Fruit fly (Drosophila melanogaster) whole organism, adult: Measurements from ENCODE around the gene bero.

Source experiments
- CG11617 ChIP-seq: fragments of 200-800 bp; sonication (Bioruptor generic); optimal IDR thresholded peaks from 2 replicates; lab custom pipeline; 2017; ENCODE audit warnings: mild to moderate bottlenecking, missing biosample characterization, missing genetic modification reagents, missing genetic modification characterization
- CG12768 ChIP-seq: fragments of 200-800 bp; sonication (Bioruptor generic); optimal IDR thresholded peaks from 2 replicates; lab custom pipeline; 2017; ENCODE audit warnings: missing biosample characterization, missing genetic modification characterization, mild to moderate bottlenecking, moderate library complexity, missing genetic modification reagents
- CG14711 ChIP-seq: fragments of 200-800 bp; sonication (Bioruptor generic); optimal IDR thresholded peaks from 2 replicates; lab custom pipeline; 2018; ENCODE audit warnings: missing biosample characterization, mild to moderate bottlenecking, missing genetic modification characterization, moderate library complexity
- CG1620 ChIP-seq: fragments of 200-800 bp; sonication (Bioruptor generic); optimal IDR thresholded peaks from 2 replicates; lab custom pipeline; 2016; ENCODE audit warnings: missing biosample characterization, missing genetic modification characterization
- CG33017 ChIP-seq: fragments of 200-800 bp; sonication (Bioruptor generic); optimal IDR thresholded peaks from 2 replicates; lab custom pipeline; 2018; ENCODE audit warnings: missing biosample characterization, mild to moderate bottlenecking, missing genetic modification characterization, moderate library complexity
- CG5204 ChIP-seq: fragments of 200-800 bp; sonication (Bioruptor generic); optimal IDR thresholded peaks from 2 replicates; lab custom pipeline; 2016; ENCODE audit warnings: missing biosample characterization, missing genetic modification characterization
- CG7045 ChIP-seq: fragments of 200-800 bp; sonication (Bioruptor generic); optimal IDR thresholded peaks from 2 replicates; lab custom pipeline; 2017; ENCODE audit warnings: missing biosample characterization, mild to moderate bottlenecking, missing genetic modification characterization
- CG7101 ChIP-seq: fragments of 200-800 bp; sonication (Bioruptor generic); optimal IDR thresholded peaks from 2 replicates; lab custom pipeline; 2018; ENCODE audit warnings: missing biosample characterization, mild to moderate bottlenecking, missing genetic modification characterization, moderate library complexity
- Clk ChIP-seq: fragments of 200-800 bp; sonication (Bioruptor generic); optimal IDR thresholded peaks from 2 replicates; lab custom pipeline; 2017; ENCODE audit warnings: missing biosample characterization, missing genetic modification characterization
- Crg-1 ChIP-seq: fragments of 200-800 bp; sonication (Bioruptor generic); optimal IDR thresholded peaks from 2 replicates; lab custom pipeline; 2016; ENCODE audit warnings: missing biosample characterization, missing genetic modification characterization
- Hr96 ChIP-seq: fragments of 200-800 bp; sonication (Bioruptor generic); optimal IDR thresholded peaks from 2 replicates; lab custom pipeline; 2016; ENCODE audit warnings: missing biosample characterization, missing genetic modification characterization
- Mnt ChIP-seq: fragments of 200-800 bp; sonication (Bioruptor generic); optimal IDR thresholded peaks from 2 replicates; lab custom pipeline; 2016; ENCODE audit warnings: missing biosample characterization, mild to moderate bottlenecking, missing genetic modification characterization
- bab1 ChIP-seq: fragments of 200-800 bp; sonication (Bioruptor generic); optimal IDR thresholded peaks from 3 replicates; lab custom pipeline; 2019; ENCODE audit warnings: missing biosample characterization, mild to moderate bottlenecking, missing genetic modification characterization, moderate library complexity
- cic ChIP-seq: fragments of 200-800 bp; sonication (Bioruptor generic); optimal IDR thresholded peaks from 2 replicates; lab custom pipeline; 2017; ENCODE audit warnings: missing biosample characterization, mild to moderate bottlenecking, missing genetic modification characterization, moderate library complexity
- cnc ChIP-seq, 2 experiments: fragments of >200 bp; optimal IDR thresholded peaks; 2 replicates each; lab custom pipeline; 2017
- kay ChIP-seq: fragments of 200-800 bp; sonication (Bioruptor generic); peaks from one replicate; lab custom pipeline; 2016; ENCODE audit warnings: missing biosample characterization, missing genetic modification characterization, borderline replicate concordance
- ovo ChIP-seq: fragments of 200-800 bp; sonication (Bioruptor generic); optimal IDR thresholded peaks from 2 replicates; lab custom pipeline; 2016; ENCODE audit warnings: missing biosample characterization, missing genetic modification characterization
- pad ChIP-seq: fragments of 200-800 bp; sonication (Bioruptor generic); optimal IDR thresholded peaks from 3 replicates; lab custom pipeline; 2017; ENCODE audit warnings: missing biosample characterization, missing genetic modification characterization, mild to moderate bottlenecking, moderate library complexity, missing genetic modification reagents
- tj ChIP-seq: fragments of 200-800 bp; sonication (Bioruptor generic); optimal IDR thresholded peaks from 3 replicates; lab custom pipeline; 2017; ENCODE audit warnings: missing biosample characterization, mild to moderate bottlenecking, missing genetic modification characterization, moderate library complexity
- toe ChIP-seq: fragments of 200-800 bp; sonication (Bioruptor generic); optimal IDR thresholded peaks from 2 replicates; lab custom pipeline; 2016; ENCODE audit warnings: missing biosample characterization, missing genetic modification characterization

The bero gene

dm6 chr2L:20818432-20818831, 40.1 kb upstream of the bero start, which contains the start of gene CheB38a:
CheB38a (minus strand) TSS chr2L:20818532.
- TF ChIP-seq cic (GFP tag; lab: Kevin White, UChicago) (no peak), CG1620 (GFP tag; lab: Kevin White, UChicago) (no peak), CG7045 (GFP tag; lab: Kevin White, UChicago) (no peak)

- no peak for TF ChIP-seq CG12768
Measured at dm6 chr2L:20820767-20821166, 37.7 kb upstream of the bero start, which contains the start of gene CheB38c. CheB38c (minus strand) TSS chr2L:20820867.

dm6 chr2L:20821249-20822024, 37.1 kb upstream of the bero start:
- peak; percentile 51 for TF ChIP-seq ovo
- no peak for TF ChIP-seq tj (GFP tag; lab: Kevin White, UChicago)
- TF ChIP-seq CG5204 (GFP tag; lab: Kevin White, UChicago) = no peak
- peak; percentile 38 for TF ChIP-seq Hr96 (GFP tag; lab: Kevin White, UChicago)
- peak; percentile 54 for TF ChIP-seq bab1 (GFP tag; lab: Kevin White, UChicago)
- no peak for TF ChIP-seq CG1620 (GFP tag; lab: Kevin White, UChicago)
- no peak for TF ChIP-seq CG7101 (tag; lab: Kevin White, UChicago)
- TF ChIP-seq cic (GFP tag; lab: Kevin White, UChicago) = peak; percentile 3
- no peak for TF ChIP-seq cnc (optimal IDR thresholded peaks at IDR 0.05; lab: Kevin White, UChicago)

- TF ChIP-seq tj (GFP tag; lab: Kevin White, UChicago) = peak; percentile 28
- no peak for TF ChIP-seq CG33017 (tag; lab: Kevin White, UChicago)
Measured at dm6 chr2L:20822025-20822371, 36.5 kb upstream of the bero start.

dm6 chr2L:20822489-20823195, 35.9 kb upstream of the bero start, which contains the start of gene CG9331:
CG9331 (plus strand) TSS chr2L:20822828.
- TF ChIP-seq kay (GFP tag; lab: Kevin White, UChicago) (peak; percentile 97), Hr96 (GFP tag; lab: Kevin White, UChicago) (no peak), tj (GFP tag; lab: Kevin White, UChicago) (no peak), cic (GFP tag; lab: Kevin White, UChicago) (peak; percentile 51), Mnt (GFP tag; lab: Kevin White, UChicago) (peak; percentile 47), bab1 (GFP tag; lab: Kevin White, UChicago) (peak; percentile 57), pad (GFP tag; lab: Kevin White, UChicago) (peak; percentile 97), ovo (peak; percentile 60)

- TF ChIP-seq Crg-1 (GFP tag; lab: Kevin White, UChicago) = no peak
- TF ChIP-seq CG11617 = no peak
- peak; percentile 44 for TF ChIP-seq bab1 (GFP tag; lab: Kevin White, UChicago)
- peak; percentile 99 for TF ChIP-seq Mnt (GFP tag; lab: Kevin White, UChicago)
- TF ChIP-seq ovo = peak; percentile 73
- peak; percentile 17 for TF ChIP-seq toe (GFP tag; lab: Kevin White, UChicago)
- TF ChIP-seq CG33017 (tag; lab: Kevin White, UChicago) = no peak
- peak; percentile 41 for TF ChIP-seq kay (GFP tag; lab: Kevin White, UChicago)
- TF ChIP-seq tj (GFP tag; lab: Kevin White, UChicago) = peak; percentile 49
- TF ChIP-seq Clk (GFP tag; lab: Kevin White, UChicago) = no peak
- peak; percentile 46 for TF ChIP-seq Hr96 (GFP tag; lab: Kevin White, UChicago)
- no peak for TF ChIP-seq cnc (optimal IDR thresholded peaks at IDR 0.05; lab: Kevin White, UChicago)
- no peak for TF ChIP-seq CG14711 (tag; lab: Kevin White, UChicago)
- TF ChIP-seq cic (GFP tag; lab: Kevin White, UChicago) = peak; percentile 86
- TF ChIP-seq CG5204 (GFP tag; lab: Kevin White, UChicago) = no peak
- peak; percentile 100 for TF ChIP-seq pad (GFP tag; lab: Kevin White, UChicago)
- peak; percentile 48 for TF ChIP-seq CG12768
- no peak for TF ChIP-seq CG1620 (GFP tag; lab: Kevin White, UChicago)
- no peak for TF ChIP-seq CG7101 (tag; lab: Kevin White, UChicago)
- TF ChIP-seq CG7045 (GFP tag; lab: Kevin White, UChicago) = no peak
Measured at dm6 chr2L:20823196-20824105, 35.0 kb upstream of the bero start.
